Fruit fly (Drosophila melanogaster) whole organism, embryonic: Measurements from ENCODE around the gene TBC1d7.
A peak's percentile ranks its signal among the peaks of the same experiment; 100 is the strongest.

Experiments used
- Blimp-1 ChIP-seq: fragments of 200-800 bp; sonication (Bioruptor generic); optimal IDR thresholded peaks from 3 replicates; lab custom pipeline; 2018; ENCODE audit warnings: missing biosample characterization, missing genetic modification characterization, mild to moderate bottlenecking, moderate library complexity, missing genetic modification reagents
- CG10147 ChIP-seq: fragments of 200-800 bp; sonication (Bioruptor generic); optimal IDR thresholded peaks from 2 replicates; lab custom pipeline; 2019; ENCODE audit warnings: missing biosample characterization, mild to moderate bottlenecking, missing genetic modification characterization, moderate library complexity
- CG1024 ChIP-seq: fragments of 200-800 bp; sonication (Bioruptor generic); IDR thresholded peaks from 2 replicates; pipeline ENCODE4 v1.3.6; 2022; ENCODE audit warnings: missing biosample characterization, missing genetic modification characterization
- CG11504 ChIP-seq: fragments of 200-800 bp; sonication (Bioruptor generic); optimal IDR thresholded peaks from 3 replicates; lab custom pipeline; 2019; ENCODE audit warnings: missing biosample characterization, mild to moderate bottlenecking, missing genetic modification characterization, moderate library complexity
- CG12155 ChIP-seq: fragments of 200-800 bp; sonication (Bioruptor generic); optimal IDR thresholded peaks from 3 replicates; lab custom pipeline; 2016; ENCODE audit warnings: missing biosample characterization, missing genetic modification characterization
- CG12659 ChIP-seq: fragments of 200-800 bp; sonication (Bioruptor generic); optimal IDR thresholded peaks from 3 replicates; lab custom pipeline; 2017; ENCODE audit warnings: mild to moderate bottlenecking, missing biosample characterization, missing genetic modification reagents, missing genetic modification characterization
- CG13296 ChIP-seq: fragments of 200-800 bp; sonication (Bioruptor generic); optimal IDR thresholded peaks from 3 replicates; lab custom pipeline; 2018; ENCODE audit warnings: missing biosample characterization, mild to moderate bottlenecking, missing genetic modification characterization
- CG13424 ChIP-seq: fragments of 200-800 bp; sonication (Bioruptor generic); optimal IDR thresholded peaks from 2 replicates; lab custom pipeline; 2019; ENCODE audit warnings: missing biosample characterization, mild to moderate bottlenecking, missing genetic modification characterization, moderate library complexity
- CG13775 ChIP-seq: fragments of 200-800 bp; sonication (Bioruptor generic); optimal IDR thresholded peaks from 3 replicates; lab custom pipeline; 2017; ENCODE audit warnings: missing biosample characterization, mild to moderate bottlenecking, missing genetic modification characterization
- CG14710 ChIP-seq: fragments of 200-800 bp; sonication (Bioruptor generic); optimal IDR thresholded peaks from 3 replicates; lab custom pipeline; 2019; ENCODE audit warnings: missing biosample characterization, mild to moderate bottlenecking, missing genetic modification characterization, moderate library complexity
- CG17186 ChIP-seq: fragments of 200-800 bp; sonication (Bioruptor generic); optimal IDR thresholded peaks from 3 replicates; lab custom pipeline; 2017; ENCODE audit warnings: missing biosample characterization, missing genetic modification reagents, missing genetic modification characterization
- CG17359 ChIP-seq: fragments of 200-800 bp; sonication (Bioruptor generic); optimal IDR thresholded peaks from 3 replicates; lab custom pipeline; 2018; ENCODE audit warnings: missing biosample characterization, mild to moderate bottlenecking, missing genetic modification characterization, moderate library complexity
- CG2116 ChIP-seq: fragments of 200-800 bp; sonication (Bioruptor generic); optimal IDR thresholded peaks from 3 replicates; lab custom pipeline; 2018; ENCODE audit warnings: missing biosample characterization, mild to moderate bottlenecking, missing genetic modification characterization
- CG2120 ChIP-seq: fragments of 200-800 bp; sonication (Bioruptor generic); optimal IDR thresholded peaks from 3 replicates; lab custom pipeline; 2016; ENCODE audit warnings: missing biosample characterization, missing genetic modification characterization
- CG2678 ChIP-seq: fragments of 200-800 bp; sonication (Bioruptor generic); optimal IDR thresholded peaks from 3 replicates; lab custom pipeline; 2019; ENCODE audit warnings: missing biosample characterization, mild to moderate bottlenecking, missing genetic modification characterization, moderate library complexity
- CG2875 ChIP-seq: fragments of 200-800 bp; sonication (Bioruptor generic); optimal IDR thresholded peaks from 2 replicates; lab custom pipeline; 2017; ENCODE audit warnings: missing biosample characterization, mild to moderate bottlenecking, missing genetic modification characterization, missing genetic modification reagents
- CG4282 ChIP-seq: fragments of 200-800 bp; sonication (Bioruptor generic); optimal IDR thresholded peaks from 2 replicates; lab custom pipeline; 2016; ENCODE audit warnings: missing biosample characterization, missing genetic modification characterization
- CG4617 ChIP-seq: fragments of 200-800 bp; sonication (Bioruptor generic); optimal IDR thresholded peaks from 3 replicates; lab custom pipeline; 2016; ENCODE audit warnings: missing biosample characterization, missing genetic modification characterization, borderline replicate concordance
- CG4854 ChIP-seq: fragments of 200-800 bp; sonication (Bioruptor generic); optimal IDR thresholded peaks from 2 replicates; lab custom pipeline; 2016; ENCODE audit warnings: missing biosample characterization, missing genetic modification characterization, inconsistent platforms
- CG7839 ChIP-seq: fragments of 200-800 bp; sonication (Bioruptor generic); optimal IDR thresholded peaks from 3 replicates; lab custom pipeline; 2018; ENCODE audit warnings: missing biosample characterization, mild to moderate bottlenecking, missing genetic modification characterization, moderate library complexity
- CG9797 ChIP-seq: fragments of 200-800 bp; sonication (Bioruptor generic); optimal IDR thresholded peaks from 3 replicates; lab custom pipeline; 2018; ENCODE audit warnings: missing biosample characterization, mild to moderate bottlenecking, missing genetic modification characterization
- CoRest ChIP-seq: fragments of 200-800 bp; sonication (Bioruptor generic); optimal IDR thresholded peaks from 3 replicates; lab custom pipeline; 2018; ENCODE audit warnings: missing biosample characterization, mild to moderate bottlenecking, missing genetic modification characterization, moderate library complexity
- D19A ChIP-seq: fragments of 200-800 bp; optimal IDR thresholded peaks from 3 replicates; lab custom pipeline; 2019; ENCODE audit warnings: missing biosample characterization, mild to moderate bottlenecking, missing genetic modification characterization, moderate library complexity
- Dll ChIP-seq: fragments of 200-800 bp; sonication (Bioruptor generic); IDR thresholded peaks from 4 replicates; pipeline ENCODE4 v1.3.6; 2022; ENCODE audit warnings: missing biosample characterization, missing genetic modification characterization; ENCODE audit not compliant: partially characterized antibody
- E2f2 ChIP-seq: fragments of 200-800 bp; sonication (Bioruptor generic); IDR thresholded peaks from 2 replicates; pipeline ENCODE4 v1.3.6; 2022; ENCODE audit warnings: missing biosample characterization, missing genetic modification characterization
- Fer1 ChIP-seq: fragments of 200-800 bp; sonication (Bioruptor generic); optimal IDR thresholded peaks from 2 replicates; lab custom pipeline; 2017; ENCODE audit warnings: missing biosample characterization, mild to moderate bottlenecking, missing genetic modification characterization
- Hr51 ChIP-seq, 2 experiments: fragments of 200-800 bp; sonication (Bioruptor generic); optimal IDR thresholded peaks; 2 replicates in 1 of 2; 3 replicates in 1 of 2; lab custom pipeline; 2016 to 2018; ENCODE audit warnings: missing biosample characterization in 2 of 2, missing genetic modification characterization in 2 of 2, mild to moderate bottlenecking in 1 of 2, moderate library complexity in 1 of 2
- Hsf ChIP-seq: fragments of 200-800 bp; sonication (Bioruptor generic); optimal IDR thresholded peaks from 3 replicates; lab custom pipeline; 2016; ENCODE audit warnings: missing biosample characterization, missing genetic modification characterization
- MBD-R2 ChIP-seq: fragments of 200-800 bp; sonication (Bioruptor generic); IDR thresholded peaks from 2 replicates; pipeline ENCODE4 v1.3.6; 2022; ENCODE audit warnings: missing biosample characterization, missing genetic modification characterization
- Opbp ChIP-seq: fragments of 200-800 bp; sonication (Bioruptor generic); IDR thresholded peaks from 3 replicates; pipeline ENCODE4 v1.3.6; 2022; ENCODE audit warnings: missing biosample characterization, missing genetic modification characterization; ENCODE audit not compliant: partially characterized antibody
- Xbp1 ChIP-seq: fragments of 200-800 bp; sonication (Bioruptor generic); optimal IDR thresholded peaks from 3 replicates; lab custom pipeline; 2016; ENCODE audit warnings: missing biosample characterization, mild to moderate bottlenecking, missing genetic modification characterization
- bsh ChIP-seq, 2 experiments: fragments of 200-800 bp; sonication (Bioruptor generic); optimal IDR thresholded peaks; 2 replicates each; lab custom pipeline; 2017 to 2018; ENCODE audit warnings: mild to moderate bottlenecking in 2 of 2, missing biosample characterization in 2 of 2, missing genetic modification characterization in 2 of 2, moderate library complexity in 1 of 2
- gem ChIP-seq: fragments of 200-800 bp; sonication (Bioruptor generic); optimal IDR thresholded peaks from 2 replicates; lab custom pipeline; 2019; ENCODE audit warnings: missing biosample characterization, mild to moderate bottlenecking, missing genetic modification characterization, moderate library complexity
- grn ChIP-seq: fragments of 200-800 bp; sonication (Bioruptor generic); optimal IDR thresholded peaks from 3 replicates; lab custom pipeline; 2017; ENCODE audit warnings: missing biosample characterization, missing genetic modification characterization
- gro ChIP-seq: fragments of 200-800 bp; sonication (Bioruptor generic); optimal IDR thresholded peaks from 2 replicates; lab custom pipeline; 2016; ENCODE audit warnings: missing biosample characterization, missing genetic modification characterization
- hkb ChIP-seq, 2 experiments: fragments of 200-800 bp in 1 of 2; fragments of >200 bp in 1 of 2; sonication (Bioruptor generic) in 1 of 2; IDR thresholded peaks in 1 of 2; optimal IDR thresholded peaks in 1 of 2; 2 replicates each; pipeline versions ENCODE4 v1.3.6 to Lab custom; 2017 to 2022; ENCODE audit warnings: missing biosample characterization in 1 of 2, missing genetic modification characterization in 1 of 2
- lab ChIP-seq: fragments of 200-800 bp; sonication (Bioruptor generic); optimal IDR thresholded peaks from 3 replicates; lab custom pipeline; 2017; ENCODE audit warnings: missing biosample characterization, missing genetic modification characterization, mild to moderate bottlenecking, moderate library complexity, missing genetic modification reagents
- lola ChIP-seq, 3 experiments: fragments of >200 bp in 2 of 3; fragments of 200-800 bp in 1 of 3; sonication (Bioruptor generic) in 1 of 3; optimal IDR thresholded peaks; 2 replicates each; lab custom pipeline; 2017 to 2019; ENCODE audit warnings: missing biosample characterization in 3 of 3, missing genetic modification characterization in 3 of 3, mild to moderate bottlenecking in 1 of 3, moderate library complexity in 1 of 3
- nom ChIP-seq: fragments of 200-800 bp; sonication (Bioruptor generic); optimal IDR thresholded peaks from 2 replicates; lab custom pipeline; 2017; ENCODE audit warnings: missing biosample characterization, missing genetic modification characterization, mild to moderate bottlenecking, moderate library complexity, missing genetic modification reagents
- pzg ChIP-seq: fragments of 200-800 bp; sonication (Bioruptor generic); optimal IDR thresholded peaks from 3 replicates; lab custom pipeline; 2018; ENCODE audit warnings: missing biosample characterization, mild to moderate bottlenecking, missing genetic modification characterization, moderate library complexity
- ranshi ChIP-seq: fragments of 200-800 bp; sonication (Bioruptor generic); IDR thresholded peaks from 2 replicates; pipeline ENCODE4 v1.3.6; 2022; ENCODE audit warnings: missing biosample characterization, missing genetic modification characterization
- row ChIP-seq: fragments of 200-800 bp; sonication (Bioruptor generic); IDR thresholded peaks from 3 replicates; pipeline ENCODE4 v1.3.6; 2022; ENCODE audit warnings: missing biosample characterization, missing genetic modification characterization
- ssp ChIP-seq: fragments of 200-800 bp; sonication (Bioruptor generic); IDR thresholded peaks from 2 replicates; pipeline ENCODE4 v1.3.6; 2022; ENCODE audit warnings: missing biosample characterization, missing genetic modification characterization
- sug ChIP-seq: fragments of 200-800 bp; optimal IDR thresholded peaks from 2 replicates; lab custom pipeline; 2019; ENCODE audit warnings: missing biosample characterization, mild to moderate bottlenecking, missing genetic modification characterization, moderate library complexity
- tin ChIP-seq: fragments of 200-800 bp; sonication (Bioruptor generic); optimal IDR thresholded peaks from 3 replicates; lab custom pipeline; 2016; ENCODE audit warnings: missing biosample characterization, missing genetic modification characterization
- unc-4 ChIP-seq: fragments of 200-800 bp; sonication (Bioruptor generic); IDR thresholded peaks from 2 replicates; pipeline ENCODE4 v1.3.6; 2022; ENCODE audit warnings: missing biosample characterization, missing genetic modification characterization; ENCODE audit not compliant: partially characterized antibody
- wek ChIP-seq: fragments of 200-800 bp; sonication (Bioruptor generic); optimal IDR thresholded peaks from 3 replicates; lab custom pipeline; 2018; ENCODE audit warnings: missing biosample characterization, mild to moderate bottlenecking, missing genetic modification characterization, moderate library complexity

Gene TBC1d7

DNA sequence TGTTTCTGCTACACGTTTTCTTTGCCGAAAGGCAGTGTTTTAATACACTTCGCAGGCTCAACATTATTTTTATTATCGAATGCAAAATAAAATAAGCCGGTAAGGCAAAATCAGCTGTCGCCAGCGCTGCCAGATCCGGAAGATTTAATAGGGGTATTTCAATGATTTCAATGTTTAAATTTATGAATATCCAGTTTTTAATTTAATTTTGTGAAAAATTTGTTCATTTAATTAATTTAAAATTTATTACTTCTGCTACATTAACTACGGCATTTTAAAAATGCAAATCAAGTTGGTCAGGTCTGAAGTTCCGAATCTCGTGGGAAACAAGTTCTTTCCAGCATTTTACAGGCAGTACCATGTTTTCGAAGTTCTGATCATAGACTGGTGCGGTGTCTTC lies 12.7 kb upstream of the TBC1d7 start, which contains the start of gene Slimp (continued):
- TF ChIP-seq Xbp1 (GFP tag; lab: Kevin White, UChicago) (peak; percentile 5), gem (tag; lab: Kevin White, UChicago) (peak; percentile 49), CG17359 (tag; lab: Kevin White, UChicago) (peak; percentile 2), E2f2 (GFP tag; lab: Robert Waterston, UW) (peak; percentile 37; the same call in 1 of the 2 replicates), CG10147 (GFP tag; lab: Kevin White, UChicago) (peak; percentile 13), CG4617 (GFP tag; lab: Kevin White, UChicago) (peak; percentile 11), Dll (GFP tag; lab: Robert Waterston, UW) (peak; percentile 52; the same call in 1 of the 4 replicates), CG13296 (GFP tag; lab: Kevin White, UChicago) (peak; percentile 21), CG1024 (GFP tag; lab: Robert Waterston, UW) (no peak), CG2678 (tag; lab: Kevin White, UChicago) (peak; percentile 39), CG2120 (GFP tag; lab: Kevin White, UChicago) (peak; percentile 52), Blimp-1 (GFP tag; lab: Kevin White, UChicago) (peak; percentile 6), CG13775 (GFP tag; lab: Kevin White, UChicago) (peak; percentile 27), sug (tag; lab: Kevin White, UChicago) (peak; percentile 21), CG11504 (tag; lab: Kevin White, UChicago) (peak; percentile 33), unc-4 (GFP tag; lab: Robert Waterston, UW) (no peak), CG2116 (GFP tag; lab: Kevin White, UChicago) (peak; percentile 18), Fer1 (GFP tag; lab: Kevin White, UChicago) (peak; percentile 13), hkb (optimal IDR thresholded peaks at IDR 0.05; lab: Kevin White, UChicago) (no peak), hkb (GFP tag; IDR thresholded peaks at IDR 0.05; lab: Robert Waterston, UW) (0 out of 2 replicates have a peak, but pooled peaks have one; percentile 28), wek (GFP tag; lab: Kevin White, UChicago) (peak; percentile 98), CG9797 (GFP tag; lab: Kevin White, UChicago) (no peak), tin (GFP tag; lab: Kevin White, UChicago) (peak; percentile 1), CG13424 (peak; percentile 1), Hsf (GFP tag; lab: Kevin White, UChicago) (peak; percentile 7), CG4854 (no peak), ssp (GFP tag; lab: Robert Waterston, UW) (0 out of 2 replicates have a peak, but pooled peaks have one; percentile 10), CG4282 (no peak), CG17186 (GFP tag; lab: Kevin White, UChicago) (no peak), bsh (GFP tag; optimal IDR thresholded peaks at IDR 0.05; lab: Kevin White, UChicago) (peak in 1 of 2 experiments; percentile 32), ranshi (GFP tag; lab: Robert Waterston, UW) (no peak), CG12155 (GFP tag; lab: Kevin White, UChicago) (peak; percentile 5), lab (peak; percentile 32), lola (GFP tag; optimal IDR thresholded peaks at IDR 0.05; lab: Kevin White, UChicago) (peak in 1 of 3 experiments; percentile 31), CG2875 (GFP tag; lab: Kevin White, UChicago) (no peak), Opbp (0 out of 3 replicates have a peak, but pooled peaks have one; percentile 46), grn (no peak), pzg (peak; percentile 34), Hr51 (GFP tag; optimal IDR thresholded peaks at IDR 0.05; lab: Kevin White, UChicago) (peak in 1 of 2 experiments; percentile 26), D19A (peak; percentile 48), CG14710 (tag; lab: Kevin White, UChicago) (peak; percentile 31), nom (GFP tag; lab: Kevin White, UChicago) (peak; percentile 10), MBD-R2 (peak; percentile 95), CG7839 (peak; percentile 6), CoRest (tag; lab: Kevin White, UChicago) (peak; percentile 8), row (GFP tag; lab: Robert Waterston, UW) (peak; percentile 47; the same call in 2 of the 3 replicates), CG12659 (GFP tag; lab: Kevin White, UChicago) (peak; percentile 14), gro (GFP tag; lab: Kevin White, UChicago) (no peak)
